Fruit fly (Drosophila melanogaster) whole organism, larva: ENCODE data around the gene eIF2gamma.

Experiments
- noc ChIP-seq: fragments of 200-800 bp; sonication (Bioruptor generic); optimal IDR thresholded peaks from 3 replicates; lab custom pipeline; 2019; ENCODE audit warnings: missing biosample characterization, mild to moderate bottlenecking, missing genetic modification characterization, moderate library complexity

eIF2gamma gene

DNA sequence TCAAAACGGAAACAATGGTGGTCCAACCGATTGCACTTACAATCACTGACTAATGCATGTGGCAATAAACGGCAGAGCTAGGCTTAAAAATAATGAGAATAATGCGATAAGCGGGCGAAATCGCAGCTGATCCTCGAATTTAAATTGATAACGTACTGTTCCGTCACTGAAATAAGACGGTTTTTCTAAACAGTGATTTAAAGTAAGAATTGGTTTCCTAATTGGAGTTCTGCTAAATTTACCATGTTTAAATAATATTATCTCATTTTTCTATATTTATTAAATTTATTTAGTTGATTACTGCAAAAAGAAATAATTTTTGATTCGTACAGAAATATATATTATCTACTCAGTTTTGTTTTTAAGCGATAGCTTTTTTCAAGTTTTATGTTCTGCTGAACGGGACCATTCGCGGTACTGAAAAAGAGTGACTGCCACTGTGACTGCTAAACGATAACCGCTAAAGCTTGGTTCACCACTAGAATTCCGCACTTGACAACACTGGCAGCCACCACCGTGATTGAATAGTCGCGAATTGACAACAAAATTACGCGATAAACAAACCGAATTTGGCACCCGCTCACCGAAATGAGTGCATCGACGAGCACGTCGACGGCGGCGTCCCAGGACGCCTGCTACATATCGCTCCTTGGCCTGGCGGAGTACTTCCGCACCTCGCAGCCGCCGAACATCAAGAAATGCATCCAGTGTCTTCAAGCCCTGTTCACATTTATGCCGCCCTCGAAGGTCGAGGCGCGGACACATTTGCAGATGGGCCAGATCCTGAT is 54.4 kb downstream of the eIF2gamma start, which contains the start of the genes Spn88Eb and Mau2:
Gene Spn88Eb (minus strand): TSS at position 51 of the 788 bp plus-strand sequence.
Gene Mau2 (plus strand): TSS at position 493 of the 788 bp plus-strand sequence.
- peak; percentile 36 for TF ChIP-seq noc (tag; lab: Kevin White, UChicago)
